Worm (Caenorhabditis elegans): ENCODE measurements around the gene shl-1.

- no peak for TF ChIP-seq nhr-23 (tag; optimal IDR thresholded peaks at IDR 0.05)
- no peak for TF ChIP-seq pqm-1 (tag; optimal IDR thresholded peaks at IDR 0.05)
- no peak for TF ChIP-seq ama-1 (optimal IDR thresholded peaks at IDR 0.05)
- no peak for TF ChIP-seq aly-2 (tag; optimal IDR thresholded peaks at IDR 0.05)
- no peak for TF ChIP-seq daf-12 (tag; optimal IDR thresholded peaks at IDR 0.05)
- TF ChIP-seq lin-15B (tag; optimal IDR thresholded peaks at IDR 0.05): no peak
Measured at ce11 chrIV:6431582-6431981, 47.7 kb upstream of the shl-1 start, which contains the start of gene acp-7.

Data from whole organism, L3 larva.